Worm (Caenorhabditis elegans) whole organism, L4 larva: ENCODE results near the gene miz-1.
A peak's percentile ranks its signal among the peaks of the same experiment; 100 is the strongest.

Experiments
- ZK546.5 ChIP-seq, 2 experiments: sonication (generic microtip); optimal IDR thresholded peaks; 2 replicates each; lab custom pipeline; 2017; ENCODE audit warnings: missing biosample characterization in 2 of 2, missing genetic modification characterization in 2 of 2
- attf-4 ChIP-seq: sonication (generic microtip); optimal IDR thresholded peaks from 3 replicates; lab custom pipeline; 2017; ENCODE audit warnings: missing biosample characterization, missing genetic modification characterization
- ceh-82 ChIP-seq: sonication (generic microtip); optimal IDR thresholded peaks from 2 replicates; lab custom pipeline; 2017; ENCODE audit warnings: missing biosample characterization, missing genetic modification characterization
- fos-1 ChIP-seq: fragments of 150-350 bp; optimal IDR thresholded peaks from 2 replicates; lab custom pipeline; 2014; ENCODE audit warnings: missing biosample characterization, missing genetic modification characterization
- hlh-30 ChIP-seq: sonication (generic microtip); optimal IDR thresholded peaks from 2 replicates; lab custom pipeline; 2017; ENCODE audit warnings: antibody characterized with exemption, mild to moderate bottlenecking, missing genetic modification characterization, missing compliant biosample characterization; ENCODE audit not compliant: insufficient read depth
- nhr-28 ChIP-seq: fragments of 150-350 bp; optimal IDR thresholded peaks from 2 replicates; lab custom pipeline; 2014; ENCODE audit warnings: missing biosample characterization, missing genetic modification characterization
- pqm-1 ChIP-seq: sonication (generic microtip); optimal IDR thresholded peaks from 2 replicates; lab custom pipeline; 2017; ENCODE audit warnings: missing biosample characterization, missing genetic modification characterization
- snpc-4 ChIP-seq: fragments of 150-350 bp; optimal IDR thresholded peaks from 2 replicates; lab custom pipeline; 2014; ENCODE audit warnings: missing biosample characterization, missing genetic modification characterization
- unc-130 ChIP-seq: sonication (generic microtip); optimal IDR thresholded peaks from 2 replicates; lab custom pipeline; 2016; ENCODE audit warnings: missing genetic modification reagents, missing genetic modification characterization, missing compliant biosample characterization

- TF ChIP-seq ceh-82 = no peak
- TF ChIP-seq ZK546.5 (tag; optimal IDR thresholded peaks at IDR 0.05; lab: Kevin White, UChicago) = no peak
- TF ChIP-seq unc-130 (GFP tag; lab: Kevin White, UChicago) = no peak
- no peak for TF ChIP-seq attf-4 (tag; lab: Kevin White, UChicago)
- TF ChIP-seq fos-1 (tag; lab: Kevin White, UChicago) = no peak
- TF ChIP-seq pqm-1 (tag; lab: Kevin White, UChicago) = no peak
- TF ChIP-seq nhr-28 = peak; percentile 7
- peak; percentile 17 for TF ChIP-seq hlh-30 (tag; lab: Kevin White, UChicago)
- TF ChIP-seq snpc-4 (tag; lab: Kevin White, UChicago) = no peak
These were observed 35.1 kb upstream of the miz-1 start for ce11 chrIV:10777076-10777475.
